Worm (Caenorhabditis elegans) whole organism, midembryonic: ENCODE measurements around the gene str-121.

Experiments used
- cog-1 ChIP-seq: sonication (generic microtip); optimal IDR thresholded peaks from 2 replicates; lab custom pipeline; 2016; ENCODE audit warnings: missing genetic modification characterization, missing compliant biosample characterization
- flt-1 ChIP-seq: fragments of 200-800 bp; sonication (Bioruptor generic); IDR thresholded peaks from 2 replicates; pipeline ENCODE4 v1.3.6; 2022; ENCODE audit warnings: missing genetic modification characterization, missing compliant biosample characterization
- med-1 ChIP-seq: sonication (generic microtip); optimal IDR thresholded peaks from 2 replicates; lab custom pipeline; 2017; ENCODE audit warnings: missing genetic modification characterization, mild to moderate bottlenecking, missing compliant biosample characterization, antibody characterized with exemption, missing genetic modification reagents; ENCODE audit not compliant: insufficient read depth
- ref-1 ChIP-seq: fragments of 200-800 bp; sonication (Bioruptor generic); conservative IDR thresholded peaks from 2 replicates; pipeline ENCODE4 v1.3.6; 2022; ENCODE audit warnings: missing genetic modification reagents, missing genetic modification characterization, missing compliant biosample characterization
- tab-1 ChIP-seq: fragments of 200-800 bp; sonication (Bioruptor generic); IDR thresholded peaks from 2 replicates; pipeline ENCODE4 v1.3.6; 2022; ENCODE audit warnings: missing genetic modification characterization, missing compliant biosample characterization
- ztf-23 ChIP-seq: fragments of 200-800 bp; sonication (Bioruptor generic); IDR thresholded peaks from 2 replicates; pipeline ENCODE4 v1.3.6; 2022; ENCODE audit warnings: missing genetic modification reagents, missing genetic modification characterization, missing compliant biosample characterization
- ztf-29 ChIP-seq: fragments of 200-800 bp; sonication (Bioruptor generic); IDR thresholded peaks from 2 replicates; pipeline ENCODE4 v1.3.6; 2022; ENCODE audit warnings: missing genetic modification reagents, missing genetic modification characterization, missing compliant biosample characterization

DNA sequence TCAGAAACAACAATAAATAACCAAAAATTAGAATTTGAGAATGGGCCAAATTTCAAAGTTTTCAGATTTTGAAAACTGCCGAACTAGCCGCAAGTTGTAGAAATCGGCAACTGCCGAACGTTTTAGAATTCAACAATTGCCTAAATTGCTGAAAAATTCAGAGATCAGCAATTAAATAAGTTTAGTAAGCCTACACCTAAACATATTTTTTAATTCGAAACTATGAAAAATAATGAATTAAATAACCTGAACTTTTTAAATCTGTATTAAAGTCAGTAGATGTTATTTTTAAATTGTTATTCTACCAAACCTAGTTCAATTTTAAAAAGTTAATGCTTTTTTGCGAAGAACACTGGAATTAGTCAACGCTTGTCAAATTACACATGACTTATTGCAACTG, 4.2 kb upstream of the str-121 start, which contains the start of gene nhr-204:
- TF ChIP-seq flt-1 (GFP tag; lab: Robert Waterston, UW): no peak
- no peak for TF ChIP-seq tab-1
- TF ChIP-seq ztf-29 (GFP tag; lab: Robert Waterston, UW): no peak
- TF ChIP-seq ref-1 (GFP tag; lab: Robert Waterston, UW): no peak
- TF ChIP-seq ztf-23: no peak
- no peak for TF ChIP-seq cog-1
- no peak for TF ChIP-seq med-1 (GFP tag; lab: Kevin White, UChicago)
